Worm (Caenorhabditis elegans): ENCODE data around the gene ran-5.

DNA sequence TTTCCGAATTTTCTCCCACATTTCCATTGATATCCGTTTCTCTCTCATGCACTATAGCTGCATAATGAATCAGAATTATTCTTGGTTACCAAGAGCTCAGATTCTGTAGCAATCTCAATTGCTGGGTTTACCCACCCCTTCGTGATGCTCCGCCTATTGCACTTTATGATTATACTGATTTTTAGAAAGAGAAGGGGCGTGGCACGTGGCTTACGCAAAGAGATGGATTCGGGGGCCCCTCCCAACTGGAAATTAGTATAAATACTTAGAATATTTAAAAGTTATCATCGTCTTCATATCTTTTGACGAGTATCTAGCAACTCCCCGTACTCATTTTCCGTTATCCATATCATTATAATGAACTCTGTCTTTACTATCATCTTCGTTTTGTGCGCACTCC is 47.8 kb upstream of the ran-5 start, which contains the start of gene ins-6:
- TF ChIP-seq blmp-1 (tag; optimal IDR thresholded peaks at IDR 0.05) (no peak), unc-62 (GFP tag; optimal IDR thresholded peaks at IDR 0.05) (no peak), drap-1 (GFP tag; optimal IDR thresholded peaks at IDR 0.05) (no peak), pha-4 (tag; optimal IDR thresholded peaks at IDR 0.05) (no peak), nhr-12 (tag; optimal IDR thresholded peaks at IDR 0.05) (no peak), nhr-237 (tag; optimal IDR thresholded peaks at IDR 0.05) (no peak), nhr-76 (tag; optimal IDR thresholded peaks at IDR 0.05) (no peak), lin-13 (tag; optimal IDR thresholded peaks at IDR 0.05) (no peak), unc-39 (tag; optimal IDR thresholded peaks at IDR 0.05) (no peak), nhr-2 (tag; optimal IDR thresholded peaks at IDR 0.05) (no peak), elt-1 (tag; optimal IDR thresholded peaks at IDR 0.05; ENCODE audit: borderline replicate concordance, insufficient read depth) (no peak), ces-1 (GFP tag; optimal IDR thresholded peaks at IDR 0.05) (no peak), zip-8 (tag; optimal IDR thresholded peaks at IDR 0.05) (no peak), bed-3 (GFP tag; optimal IDR thresholded peaks at IDR 0.05) (no peak)

Measured in whole organism, mixed stage, embryonic.